Fruit fly (Drosophila melanogaster): ENCODE results near the gene BBS5.

The BBS5 gene

DNA sequence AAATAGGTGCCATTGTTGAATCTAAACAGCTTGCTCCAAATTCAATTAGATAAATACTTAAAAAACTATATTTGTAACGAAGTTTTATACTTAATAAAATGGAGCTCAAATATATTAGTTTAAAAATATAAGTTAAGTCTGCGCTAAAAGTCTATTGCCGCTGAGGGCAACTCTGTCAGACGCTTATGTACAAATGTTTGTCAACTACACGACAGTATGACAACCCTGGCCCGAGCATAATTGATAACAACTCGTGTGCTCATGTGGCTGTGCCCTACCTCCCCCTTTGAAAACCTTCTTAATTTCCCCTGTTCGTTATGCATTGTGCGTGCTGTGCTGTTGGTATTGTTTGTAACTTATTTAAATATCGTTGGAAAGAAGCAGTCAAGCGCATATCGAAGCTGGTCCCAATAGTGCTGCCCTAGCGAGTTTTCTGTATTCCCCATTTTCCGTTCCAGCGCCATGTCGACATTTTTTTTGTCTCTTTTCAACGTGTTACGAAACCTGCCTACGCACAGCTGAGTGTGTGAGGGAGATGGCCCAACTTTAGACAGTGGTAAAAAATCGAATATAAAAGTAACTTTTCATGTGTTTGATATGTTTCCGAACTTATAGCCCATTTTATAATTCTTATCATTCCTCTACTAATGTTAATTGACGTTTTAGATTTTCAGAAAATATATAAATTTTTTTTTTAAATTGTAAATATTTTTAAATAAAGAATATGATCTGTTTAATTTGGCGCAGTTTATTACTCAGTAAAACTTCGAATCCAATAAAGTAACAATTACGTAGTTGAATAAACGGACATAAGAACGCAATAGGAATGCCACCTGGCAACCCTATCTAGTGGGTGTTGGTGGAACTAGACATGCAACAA lies 11.1 kb upstream of the BBS5 start (continued):
- TF ChIP-seq CG8089 (GFP tag; optimal IDR thresholded peaks at IDR 0.05), result no peak
- TF ChIP-seq odd (GFP tag; optimal IDR thresholded peaks at IDR 0.05), result peak; percentile 64
- TF ChIP-seq CG7556 (GFP tag; optimal IDR thresholded peaks at IDR 0.05), result peak; percentile 64
- TF ChIP-seq lilli (GFP tag; optimal IDR thresholded peaks at IDR 0.05), result no peak
- TF ChIP-seq sqz (GFP tag; optimal IDR thresholded peaks at IDR 0.05), result peak; percentile 79
- TF ChIP-seq Hsf (GFP tag; optimal IDR thresholded peaks at IDR 0.05), result no peak
- TF ChIP-seq CG13775 (GFP tag; optimal IDR thresholded peaks at IDR 0.05), result peak; percentile 32
- TF ChIP-seq pb (GFP tag; optimal IDR thresholded peaks at IDR 0.05), result no peak
- TF ChIP-seq CHES-1-like (GFP tag; optimal IDR thresholded peaks at IDR 0.05), result peak; percentile 20
- peak; percentile 61 for TF ChIP-seq CG10543 (GFP tag; optimal IDR thresholded peaks at IDR 0.05)
- no peak for TF ChIP-seq rib (GFP tag; IDR thresholded peaks at IDR 0.05)
- no peak for TF ChIP-seq CG16779 (GFP tag; IDR thresholded peaks at IDR 0.05)
- TF ChIP-seq CG16815 (GFP tag; optimal IDR thresholded peaks at IDR 0.05), result peak; percentile 43
- TF ChIP-seq p53 (GFP tag; optimal IDR thresholded peaks at IDR 0.05), result no peak
- TF ChIP-seq sd (tag; optimal IDR thresholded peaks at IDR 0.05), result peak; percentile 2
- TF ChIP-seq Mad (GFP tag; optimal IDR thresholded peaks at IDR 0.05), result no peak
- TF ChIP-seq salm (tag; optimal IDR thresholded peaks at IDR 0.05), result peak; percentile 26
- peak; percentile 69 for TF ChIP-seq CG15601 (tag; optimal IDR thresholded peaks at IDR 0.05)
- TF ChIP-seq Fer3 (tag; optimal IDR thresholded peaks at IDR 0.05), result peak; percentile 65
- 0 out of 3 replicates have a peak, but pooled peaks have one; percentile 20 for TF ChIP-seq so (GFP tag; IDR thresholded peaks at IDR 0.05)
- TF ChIP-seq CG6854 (GFP tag; optimal IDR thresholded peaks at IDR 0.05), result no peak
- TF ChIP-seq Asciz (GFP tag; optimal IDR thresholded peaks at IDR 0.05), result peak; percentile 44
- no peak for TF ChIP-seq pan (optimal IDR thresholded peaks at IDR 0.05)
- TF ChIP-seq pan (GFP tag; optimal IDR thresholded peaks at IDR 0.05 in 1 of 2, IDR thresholded peaks at IDR 0.05 in 1 of 2), result peak in 1 of 2 experiments; percentile 55
- TF ChIP-seq CG18262 (tag; optimal IDR thresholded peaks at IDR 0.05), result peak; percentile 86
- TF ChIP-seq CG2889 (GFP tag; IDR thresholded peaks at IDR 0.05), result 0 out of 3 replicates have a peak, but pooled peaks have one; percentile 6
- peak; percentile 40; the same call in 1 of the 3 replicates for TF ChIP-seq CG11093 (GFP tag; IDR thresholded peaks at IDR 0.05)
- TF ChIP-seq CG4617 (GFP tag; optimal IDR thresholded peaks at IDR 0.05; ENCODE audit: borderline replicate concordance), result peak; percentile 13
- TF ChIP-seq CG17612 (GFP tag; IDR thresholded peaks at IDR 0.05), result no peak
- no peak for TF ChIP-seq Side (GFP tag; optimal IDR thresholded peaks at IDR 0.05)
- no peak for TF ChIP-seq dati (GFP tag; IDR thresholded peaks at IDR 0.05)
- no peak for TF ChIP-seq psq (GFP tag; optimal IDR thresholded peaks at IDR 0.05)
- peak; percentile 36 for TF ChIP-seq CG2116 (GFP tag; optimal IDR thresholded peaks at IDR 0.05)
- peak; percentile 60 for TF ChIP-seq CG13894 (tag; optimal IDR thresholded peaks at IDR 0.05)
- TF ChIP-seq nau (GFP tag; optimal IDR thresholded peaks at IDR 0.05), result no peak
- no peak for TF ChIP-seq CG3995 (GFP tag; optimal IDR thresholded peaks at IDR 0.05)
- 0 out of 2 replicates have a peak, but pooled peaks have one; percentile 24 for TF ChIP-seq CG4730 (GFP tag; IDR thresholded peaks at IDR 0.05)
- no peak for TF ChIP-seq Poxn (GFP tag; IDR thresholded peaks at IDR 0.05)
- peak; percentile 72 for TF ChIP-seq gcm (GFP tag; optimal IDR thresholded peaks at IDR 0.05)
- TF ChIP-seq CG31365 (tag; optimal IDR thresholded peaks at IDR 0.05), result no peak
- peak; percentile 70 for TF ChIP-seq Oli (tag; optimal IDR thresholded peaks at IDR 0.05)
- TF ChIP-seq wor (GFP tag; IDR thresholded peaks at IDR 0.05), result peak; percentile 44; the same call in 1 of the 2 replicates
- no peak for TF ChIP-seq HLH4C (GFP tag; IDR thresholded peaks at IDR 0.05; ENCODE audit: partially characterized antibody)
- peak; percentile 71 for TF ChIP-seq CG12659 (GFP tag; optimal IDR thresholded peaks at IDR 0.05)
- peak; percentile 25 for TF ChIP-seq CG6654 (GFP tag; optimal IDR thresholded peaks at IDR 0.05)
- TF ChIP-seq CG10959 (GFP tag; IDR thresholded peaks at IDR 0.05), result no peak
- no peak for TF ChIP-seq CG1832 (GFP tag; optimal IDR thresholded peaks at IDR 0.05)
- TF ChIP-seq Elba2 (GFP tag; optimal IDR thresholded peaks at IDR 0.05), result no peak
- 0 out of 2 replicates have a peak, but pooled peaks have one; percentile 44 for TF ChIP-seq CG43689 (GFP tag; IDR thresholded peaks at IDR 0.05)
